Worm (Caenorhabditis elegans): ENCODE measurements around the gene K01A11.1.

- TF ChIP-seq nhr-28 (tag; optimal IDR thresholded peaks at IDR 0.05) (no peak), mxl-3 (GFP tag; optimal IDR thresholded peaks at IDR 0.05) (no peak), tra-1 (GFP tag; IDR thresholded peaks at IDR 0.05) (no peak), snpc-4 (tag; optimal IDR thresholded peaks at IDR 0.05) (no peak), ama-1 (optimal IDR thresholded peaks at IDR 0.05) (no peak), T26A8.4 (GFP tag; IDR thresholded peaks at IDR 0.05) (no peak), aha-1 (tag) (no peak), dmd-8 (GFP tag; IDR thresholded peaks at IDR 0.05) (no peak), dve-1 (tag; optimal IDR thresholded peaks at IDR 0.05; ENCODE audit: insufficient read depth) (no peak)
Observed at ce11 chrIII:3381866-3382265, 49.4 kb downstream of the K01A11.1 start.

Measured in whole organism, L4 larva.